Worm (Caenorhabditis elegans) whole organism, young adult: ENCODE measurements around the gene str-188.

ENCODE experiments used
- B0035.1 ChIP-seq: sonication (generic microtip); optimal IDR thresholded peaks from 2 replicates; lab custom pipeline; 2016; ENCODE audit warnings: missing genetic modification characterization, mild to moderate bottlenecking, missing compliant biosample characterization, missing genotype, missing genetic modification reagents
- B0336.3 ChIP-seq: fragments of 200-800 bp; sonication (Bioruptor generic); IDR thresholded peaks from 2 replicates; pipeline ENCODE4 v1.3.6; 2022; ENCODE audit warnings: missing genetic modification characterization, missing compliant biosample characterization
- F57A8.1 ChIP-seq: fragments of 200-800 bp; sonication (Bioruptor generic); optimal IDR thresholded peaks from 2 replicates; lab custom pipeline; 2018; ENCODE audit warnings: mild to moderate bottlenecking, missing genetic modification characterization, moderate library complexity, missing compliant biosample characterization
- Y79H2A.3 ChIP-seq: fragments of 200-800 bp; sonication (Bioruptor generic); conservative IDR thresholded peaks from 2 replicates; pipeline ENCODE4 v1.3.6; 2022; ENCODE audit warnings: missing genetic modification reagents, missing genetic modification characterization, missing compliant biosample characterization
- cebp-1 ChIP-seq, 2 experiments: fragments of 200-800 bp in 1 of 2; sonication (Bioruptor generic) in 1 of 2; sonication (generic microtip) in 1 of 2; IDR thresholded peaks in 1 of 2; optimal IDR thresholded peaks in 1 of 2; 2 replicates each; pipeline versions ENCODE4 v1.3.6 to Lab custom; 2017 to 2022; ENCODE audit warnings: missing compliant biosample characterization in 2 of 2, missing genetic modification characterization in 2 of 2, mild to moderate bottlenecking in 1 of 2, missing genetic modification reagents in 1 of 2, moderate library complexity in 1 of 2
- chd-7 ChIP-seq: sonication (generic microtip); optimal IDR thresholded peaks from 2 replicates; lab custom pipeline; 2016; ENCODE audit warnings: mild to moderate bottlenecking, missing genetic modification characterization, moderate library complexity, missing compliant biosample characterization
- dpl-1 ChIP-seq: fragments of 150-350 bp; optimal IDR thresholded peaks from 2 replicates; lab custom pipeline; 2014; ENCODE audit warnings: missing biosample characterization, missing genetic modification reagents, missing genetic modification characterization
- unc-130 ChIP-seq: sonication (generic microtip); optimal IDR thresholded peaks from 2 replicates; lab custom pipeline; 2016; ENCODE audit warnings: missing genetic modification reagents, missing genetic modification characterization, missing compliant biosample characterization
- unc-62 ChIP-seq: fragments of 150-350 bp; optimal IDR thresholded peaks from 2 replicates; lab custom pipeline; 2014; ENCODE audit warnings: missing biosample characterization, missing genetic modification reagents, missing genetic modification characterization

ce11 chrV:9703549-9703948 is 12.9 kb upstream of the str-188 start:
- no peak for TF ChIP-seq chd-7
- TF ChIP-seq B0336.3 (GFP tag; lab: Robert Waterston, UW), result no peak
- peak; percentile 43 for TF ChIP-seq dpl-1 (GFP tag; lab: Kevin White, UChicago)
- no peak for TF ChIP-seq Y79H2A.3 (GFP tag; lab: Robert Waterston, UW)
- no peak for TF ChIP-seq unc-130
- no peak for TF ChIP-seq cebp-1 (GFP tag; IDR thresholded peaks at IDR 0.05; lab: Robert Waterston, UW)
- TF ChIP-seq cebp-1 (tag; optimal IDR thresholded peaks at IDR 0.05; lab: Kevin White, UChicago), result no peak
- no peak for TF ChIP-seq B0035.1
- TF ChIP-seq F57A8.1 (GFP tag; lab: Kevin White, UChicago), result no peak
- no peak for TF ChIP-seq unc-62 (GFP tag; lab: Kevin White, UChicago)
